Worm (Caenorhabditis elegans): ENCODE measurements around the gene K10H10.6.

- TF ChIP-seq ceh-39 (tag; optimal IDR thresholded peaks at IDR 0.05), result no peak
- no peak for TF ChIP-seq ham-2 (GFP tag; optimal IDR thresholded peaks at IDR 0.05)
- TF ChIP-seq bed-3 (GFP tag; optimal IDR thresholded peaks at IDR 0.05), result no peak
- TF ChIP-seq pha-4 (tag; optimal IDR thresholded peaks at IDR 0.05), result no peak
- no peak for TF ChIP-seq ztf-11 (tag; optimal IDR thresholded peaks at IDR 0.05)
- no peak for TF ChIP-seq unc-62 (GFP tag; optimal IDR thresholded peaks at IDR 0.05)
- no peak for TF ChIP-seq nhr-12 (tag; optimal IDR thresholded peaks at IDR 0.05)
- TF ChIP-seq elt-3 (tag; optimal IDR thresholded peaks at IDR 0.05), result no peak
- no peak for TF ChIP-seq drap-1 (GFP tag; optimal IDR thresholded peaks at IDR 0.05)
- no peak for TF ChIP-seq unc-39 (tag; optimal IDR thresholded peaks at IDR 0.05)
- no peak for TF ChIP-seq mep-1 (tag; optimal IDR thresholded peaks at IDR 0.05)
These were observed 8.1 kb downstream of the K10H10.6 start, which contains the start of gene K10H10.13 for ce11 chrII:14511189-14511588.

Data from whole organism, mixed stage, embryonic.